Worm (Caenorhabditis elegans) whole organism, mixed stage, embryonic: ENCODE measurements around the gene T02H6.5.

ENCODE experiments used
- bed-3 ChIP-seq: fragments of 200-800 bp; sonication (Bioruptor generic); optimal IDR thresholded peaks from 3 replicates; lab custom pipeline; 2018; ENCODE audit warnings: mild to moderate bottlenecking, missing genetic modification characterization, moderate library complexity, missing compliant biosample characterization
- blmp-1 ChIP-seq: fragments of 150-350 bp; optimal IDR thresholded peaks from 2 replicates; lab custom pipeline; 2014; ENCODE audit warnings: missing biosample characterization, missing genetic modification characterization
- ceh-39 ChIP-seq: fragments of 150-350 bp; optimal IDR thresholded peaks from 2 replicates; lab custom pipeline; 2014; ENCODE audit warnings: missing biosample characterization, missing genetic modification characterization
- ceh-83 ChIP-seq: fragments of 200-800 bp; sonication (Bioruptor generic); optimal IDR thresholded peaks from 2 replicates; lab custom pipeline; 2018; ENCODE audit warnings: mild to moderate bottlenecking, missing genetic modification characterization, missing compliant biosample characterization
- ces-1 ChIP-seq: fragments of 150-350 bp; optimal IDR thresholded peaks from 2 replicates; lab custom pipeline; 2014; ENCODE audit warnings: missing biosample characterization, missing genetic modification reagents, missing genetic modification characterization
- cnd-1 ChIP-seq: fragments of 200-800 bp; sonication (Bioruptor generic); optimal IDR thresholded peaks from 2 replicates; lab custom pipeline; 2018; ENCODE audit warnings: mild to moderate bottlenecking, missing genetic modification characterization, missing compliant biosample characterization
- drap-1 ChIP-seq: fragments of 200-800 bp; sonication (Bioruptor generic); optimal IDR thresholded peaks from 3 replicates; lab custom pipeline; 2018; ENCODE audit warnings: mild to moderate bottlenecking, missing genetic modification characterization, missing compliant biosample characterization
- elt-1 ChIP-seq: sonication (generic microtip); optimal IDR thresholded peaks from 2 replicates; lab custom pipeline; 2017; ENCODE audit warnings: missing genetic modification characterization, mild to moderate bottlenecking, missing compliant biosample characterization, antibody characterized with exemption, moderate library complexity, borderline replicate concordance; ENCODE audit not compliant: insufficient read depth
- elt-3 ChIP-seq: fragments of 150-350 bp; optimal IDR thresholded peaks from 2 replicates; lab custom pipeline; 2014; ENCODE audit warnings: missing biosample characterization, missing genetic modification characterization
- flh-1 ChIP-seq: fragments of 200-800 bp; sonication (Bioruptor generic); optimal IDR thresholded peaks from 2 replicates; lab custom pipeline; 2018; ENCODE audit warnings: mild to moderate bottlenecking, missing genetic modification characterization, moderate library complexity, missing compliant biosample characterization
- ham-2 ChIP-seq: fragments of 200-800 bp; sonication (Bioruptor generic); optimal IDR thresholded peaks from 2 replicates; lab custom pipeline; 2018; ENCODE audit warnings: mild to moderate bottlenecking, missing genetic modification characterization, missing compliant biosample characterization
- hlh-1 ChIP-seq: fragments of 150-350 bp; optimal IDR thresholded peaks from 2 replicates; lab custom pipeline; 2014; ENCODE audit warnings: missing biosample characterization, missing genetic modification reagents, missing genetic modification characterization
- lin-13 ChIP-seq: fragments of 150-350 bp; optimal IDR thresholded peaks from 2 replicates; lab custom pipeline; 2014; ENCODE audit warnings: missing biosample characterization, missing genetic modification characterization
- lin-32 ChIP-seq: fragments of 200-800 bp; sonication (Bioruptor generic); optimal IDR thresholded peaks from 2 replicates; lab custom pipeline; 2018; ENCODE audit warnings: mild to moderate bottlenecking, missing genetic modification characterization, missing compliant biosample characterization
- lsy-2 ChIP-seq: fragments of 150-350 bp; optimal IDR thresholded peaks from 2 replicates; lab custom pipeline; 2014; ENCODE audit warnings: missing biosample characterization, missing genetic modification characterization
- mab-5 ChIP-seq: fragments of 150-350 bp; optimal IDR thresholded peaks from 2 replicates; lab custom pipeline; 2014; ENCODE audit warnings: missing biosample characterization, missing genetic modification characterization
- mep-1 ChIP-seq: fragments of 150-350 bp; optimal IDR thresholded peaks from 2 replicates; lab custom pipeline; 2017; ENCODE audit warnings: missing biosample characterization, missing genetic modification reagents, missing genetic modification characterization, inconsistent platforms
- mls-2 ChIP-seq: sonication (generic microtip); optimal IDR thresholded peaks from 2 replicates; lab custom pipeline; 2016; ENCODE audit warnings: mild to moderate bottlenecking, missing genetic modification characterization, moderate library complexity, missing compliant biosample characterization
- nhr-12 ChIP-seq: fragments of 150-350 bp; optimal IDR thresholded peaks from 2 replicates; lab custom pipeline; 2014; ENCODE audit warnings: missing biosample characterization, missing genetic modification characterization
- nhr-237 ChIP-seq: fragments of 150-350 bp; optimal IDR thresholded peaks from 2 replicates; lab custom pipeline; 2014; ENCODE audit warnings: missing biosample characterization, missing genetic modification characterization
- nhr-28 ChIP-seq: fragments of 150-350 bp; optimal IDR thresholded peaks from 2 replicates; lab custom pipeline; 2014; ENCODE audit warnings: missing biosample characterization, missing genetic modification characterization
- nhr-76 ChIP-seq: sonication (generic microtip); optimal IDR thresholded peaks from 2 replicates; lab custom pipeline; 2017; ENCODE audit warnings: missing biosample characterization, missing genetic modification characterization
- pha-4 ChIP-seq: fragments of 150-350 bp; optimal IDR thresholded peaks from 2 replicates; lab custom pipeline; 2018; ENCODE audit warnings: missing biosample characterization, missing genetic modification reagents, missing genetic modification characterization
- snpc-4 ChIP-seq: fragments of 150-350 bp; optimal IDR thresholded peaks from 2 replicates; lab custom pipeline; 2014; ENCODE audit warnings: missing biosample characterization, missing genetic modification characterization
- sptf-1 ChIP-seq: sonication (generic microtip); optimal IDR thresholded peaks from 2 replicates; lab custom pipeline; 2017; ENCODE audit warnings: mild to moderate bottlenecking, missing genetic modification characterization, moderate library complexity, missing compliant biosample characterization
- tbx-8 ChIP-seq: fragments of 200-800 bp; sonication (Bioruptor generic); optimal IDR thresholded peaks from 2 replicates; lab custom pipeline; 2018; ENCODE audit warnings: mild to moderate bottlenecking, missing genetic modification characterization, moderate library complexity, missing compliant biosample characterization
- unc-120 ChIP-seq: sonication (generic microtip); optimal IDR thresholded peaks from 2 replicates; lab custom pipeline; 2017; ENCODE audit warnings: missing genetic modification characterization, missing compliant biosample characterization; ENCODE audit not compliant: poor library complexity, severe bottlenecking
- unc-39 ChIP-seq: fragments of 150-350 bp; optimal IDR thresholded peaks from 2 replicates; lab custom pipeline; 2014; ENCODE audit warnings: missing biosample characterization, missing genetic modification characterization
- unc-62 ChIP-seq: fragments of 150-350 bp; optimal IDR thresholded peaks from 2 replicates; lab custom pipeline; 2014; ENCODE audit warnings: missing biosample characterization, missing genetic modification reagents, missing genetic modification characterization
- zip-8 ChIP-seq: fragments of 150-350 bp; optimal IDR thresholded peaks from 2 replicates; lab custom pipeline; 2014; ENCODE audit warnings: missing biosample characterization, missing genetic modification characterization
- ztf-11 ChIP-seq: fragments of 150-350 bp; optimal IDR thresholded peaks from 2 replicates; lab custom pipeline; 2014; ENCODE audit warnings: missing biosample characterization, missing genetic modification characterization

Gene T02H6.5

ce11 chrII:721931-722330 is 37.0 kb downstream of the T02H6.5 start:
- TF ChIP-seq elt-1 (tag; lab: Kevin White, UChicago) (peak; percentile 80), zip-8 (tag; lab: Kevin White, UChicago) (peak; percentile 68), nhr-76 (tag; lab: Kevin White, UChicago) (no peak), cnd-1 (no peak), pha-4 (tag; lab: Kevin White, UChicago) (no peak), unc-120 (tag; lab: Kevin White, UChicago) (no peak), blmp-1 (tag; lab: Kevin White, UChicago) (no peak)
- TF ChIP-seq, all 35 proteins: peak for 2

- TF ChIP-seq nhr-237 (tag; lab: Kevin White, UChicago): no peak
- no peak for TF ChIP-seq nhr-28
- no peak for TF ChIP-seq flh-1 (GFP tag; lab: Kevin White, UChicago)
- no peak for TF ChIP-seq unc-39 (tag; lab: Kevin White, UChicago)
- no peak for TF ChIP-seq elt-3 (tag; lab: Kevin White, UChicago)
- TF ChIP-seq pha-4 (tag; lab: Kevin White, UChicago): no peak
- TF ChIP-seq snpc-4: no peak
- no peak for TF ChIP-seq sptf-1 (tag; lab: Kevin White, UChicago)
These were observed 38.6 kb downstream of the T02H6.5 start, which contains the start of gene rfip-2 for ce11 chrII:723488-723887. TSS of gene rfip-2 (plus strand) at chrII:723788.

- TF ChIP-seq nhr-28 (no peak), pha-4 (tag; lab: Kevin White, UChicago) (no peak), blmp-1 (tag; lab: Kevin White, UChicago) (no peak), ces-1 (GFP tag; lab: Kevin White, UChicago) (no peak), tbx-8 (GFP tag; lab: Kevin White, UChicago) (no peak), ceh-83 (GFP tag; lab: Kevin White, UChicago) (no peak), hlh-1 (tag; lab: Kevin White, UChicago) (no peak), unc-62 (no peak), nhr-12 (tag; lab: Kevin White, UChicago) (no peak), mls-2 (tag; lab: Kevin White, UChicago) (no peak), mab-5 (no peak), mep-1 (tag; lab: Kevin White, UChicago) (no peak), ztf-11 (tag; lab: Kevin White, UChicago) (no peak), drap-1 (GFP tag; lab: Kevin White, UChicago) (no peak), ceh-39 (tag; lab: Kevin White, UChicago) (no peak), lin-13 (tag; lab: Kevin White, UChicago) (no peak), bed-3 (no peak), lin-32 (GFP tag; lab: Kevin White, UChicago) (no peak), unc-39 (tag; lab: Kevin White, UChicago) (no peak)
These were observed 39.1 kb downstream of the T02H6.5 start for ce11 chrII:724004-724403.

- TF ChIP-seq flh-1 (GFP tag; lab: Kevin White, UChicago) (no peak), sptf-1 (tag; lab: Kevin White, UChicago) (peak; percentile 11), lsy-2 (tag; lab: Kevin White, UChicago) (peak; percentile 23)
These were observed 45.0 kb downstream of the T02H6.5 start for ce11 chrII:729931-730330.

ce11 chrII:732393-732792 is 47.5 kb downstream of the T02H6.5 start:
- TF ChIP-seq lsy-2 (tag; lab: Kevin White, UChicago) (peak; percentile 72), sptf-1 (tag; lab: Kevin White, UChicago) (no peak), lin-13 (tag; lab: Kevin White, UChicago) (peak; percentile 30), ham-2 (no peak)
